Fruit fly (Drosophila melanogaster) whole organism, adult: Measurements from ENCODE around the gene Targ1.

Experiments
- CG11617 ChIP-seq: fragments of 200-800 bp; sonication (Bioruptor generic); optimal IDR thresholded peaks from 2 replicates; lab custom pipeline; 2017; ENCODE audit warnings: mild to moderate bottlenecking, missing biosample characterization, missing genetic modification reagents, missing genetic modification characterization
- CG12768 ChIP-seq: fragments of 200-800 bp; sonication (Bioruptor generic); optimal IDR thresholded peaks from 2 replicates; lab custom pipeline; 2017; ENCODE audit warnings: missing biosample characterization, missing genetic modification characterization, mild to moderate bottlenecking, moderate library complexity, missing genetic modification reagents
- CG14711 ChIP-seq: fragments of 200-800 bp; sonication (Bioruptor generic); optimal IDR thresholded peaks from 2 replicates; lab custom pipeline; 2018; ENCODE audit warnings: missing biosample characterization, mild to moderate bottlenecking, missing genetic modification characterization, moderate library complexity
- CG1620 ChIP-seq: fragments of 200-800 bp; sonication (Bioruptor generic); optimal IDR thresholded peaks from 2 replicates; lab custom pipeline; 2016; ENCODE audit warnings: missing biosample characterization, missing genetic modification characterization
- CG33017 ChIP-seq: fragments of 200-800 bp; sonication (Bioruptor generic); optimal IDR thresholded peaks from 2 replicates; lab custom pipeline; 2018; ENCODE audit warnings: missing biosample characterization, mild to moderate bottlenecking, missing genetic modification characterization, moderate library complexity
- CG5204 ChIP-seq: fragments of 200-800 bp; sonication (Bioruptor generic); optimal IDR thresholded peaks from 2 replicates; lab custom pipeline; 2016; ENCODE audit warnings: missing biosample characterization, missing genetic modification characterization
- CG7045 ChIP-seq: fragments of 200-800 bp; sonication (Bioruptor generic); optimal IDR thresholded peaks from 2 replicates; lab custom pipeline; 2017; ENCODE audit warnings: missing biosample characterization, mild to moderate bottlenecking, missing genetic modification characterization
- CG7101 ChIP-seq: fragments of 200-800 bp; sonication (Bioruptor generic); optimal IDR thresholded peaks from 2 replicates; lab custom pipeline; 2018; ENCODE audit warnings: missing biosample characterization, mild to moderate bottlenecking, missing genetic modification characterization, moderate library complexity
- Clk ChIP-seq: fragments of 200-800 bp; sonication (Bioruptor generic); optimal IDR thresholded peaks from 2 replicates; lab custom pipeline; 2017; ENCODE audit warnings: missing biosample characterization, missing genetic modification characterization
- Crg-1 ChIP-seq: fragments of 200-800 bp; sonication (Bioruptor generic); optimal IDR thresholded peaks from 2 replicates; lab custom pipeline; 2016; ENCODE audit warnings: missing biosample characterization, missing genetic modification characterization
- Hr96 ChIP-seq: fragments of 200-800 bp; sonication (Bioruptor generic); optimal IDR thresholded peaks from 2 replicates; lab custom pipeline; 2016; ENCODE audit warnings: missing biosample characterization, missing genetic modification characterization
- Mnt ChIP-seq: fragments of 200-800 bp; sonication (Bioruptor generic); optimal IDR thresholded peaks from 2 replicates; lab custom pipeline; 2016; ENCODE audit warnings: missing biosample characterization, mild to moderate bottlenecking, missing genetic modification characterization
- bab1 ChIP-seq: fragments of 200-800 bp; sonication (Bioruptor generic); optimal IDR thresholded peaks from 3 replicates; lab custom pipeline; 2019; ENCODE audit warnings: missing biosample characterization, mild to moderate bottlenecking, missing genetic modification characterization, moderate library complexity
- cic ChIP-seq: fragments of 200-800 bp; sonication (Bioruptor generic); optimal IDR thresholded peaks from 2 replicates; lab custom pipeline; 2017; ENCODE audit warnings: missing biosample characterization, mild to moderate bottlenecking, missing genetic modification characterization, moderate library complexity
- cnc ChIP-seq, 2 experiments: fragments of >200 bp; optimal IDR thresholded peaks; 2 replicates each; lab custom pipeline; 2017
- kay ChIP-seq: fragments of 200-800 bp; sonication (Bioruptor generic); peaks from one replicate; lab custom pipeline; 2016; ENCODE audit warnings: missing biosample characterization, missing genetic modification characterization, borderline replicate concordance
- ovo ChIP-seq: fragments of 200-800 bp; sonication (Bioruptor generic); optimal IDR thresholded peaks from 2 replicates; lab custom pipeline; 2016; ENCODE audit warnings: missing biosample characterization, missing genetic modification characterization
- pad ChIP-seq: fragments of 200-800 bp; sonication (Bioruptor generic); optimal IDR thresholded peaks from 3 replicates; lab custom pipeline; 2017; ENCODE audit warnings: missing biosample characterization, missing genetic modification characterization, mild to moderate bottlenecking, moderate library complexity, missing genetic modification reagents
- tj ChIP-seq: fragments of 200-800 bp; sonication (Bioruptor generic); optimal IDR thresholded peaks from 3 replicates; lab custom pipeline; 2017; ENCODE audit warnings: missing biosample characterization, mild to moderate bottlenecking, missing genetic modification characterization, moderate library complexity
- toe ChIP-seq: fragments of 200-800 bp; sonication (Bioruptor generic); optimal IDR thresholded peaks from 2 replicates; lab custom pipeline; 2016; ENCODE audit warnings: missing biosample characterization, missing genetic modification characterization

Targ1 gene

dm6 chr3L:21236959-21237551 is 34.4 kb upstream of the Targ1 start:
- TF ChIP-seq Clk (GFP tag; lab: Kevin White, UChicago) (no peak), CG7101 (tag; lab: Kevin White, UChicago) (no peak), toe (GFP tag; lab: Kevin White, UChicago) (no peak), Hr96 (no peak), Mnt (GFP tag; lab: Kevin White, UChicago) (no peak), pad (GFP tag; lab: Kevin White, UChicago) (no peak), ovo (GFP tag; lab: Kevin White, UChicago) (no peak), cic (no peak), bab1 (no peak), kay (no peak), CG12768 (GFP tag; lab: Kevin White, UChicago) (no peak), Crg-1 (GFP tag; lab: Kevin White, UChicago) (no peak), CG11617 (no peak), CG5204 (no peak), CG33017 (tag; lab: Kevin White, UChicago) (no peak), CG14711 (no peak)

- TF ChIP-seq CG12768 (GFP tag; lab: Kevin White, UChicago) (no peak), toe (GFP tag; lab: Kevin White, UChicago) (no peak), CG33017 (tag; lab: Kevin White, UChicago) (no peak)
Observed at dm6 chr3L:21230762-21231161, 28.1 kb upstream of the Targ1 start.

- TF ChIP-seq Mnt (GFP tag; lab: Kevin White, UChicago): no peak
- no peak for TF ChIP-seq cnc (optimal IDR thresholded peaks at IDR 0.05; lab: Kevin White, UChicago)
- TF ChIP-seq CG12768 (GFP tag; lab: Kevin White, UChicago): no peak
- TF ChIP-seq Clk (GFP tag; lab: Kevin White, UChicago): no peak
- no peak for TF ChIP-seq CG33017 (tag; lab: Kevin White, UChicago)
Observed at dm6 chr3L:21229764-21230163, 27.1 kb upstream of the Targ1 start.

dm6 chr3L:21226309-21226708 is 23.6 kb upstream of the Targ1 start, which contains the start of gene Eip78C:
TSS of gene Eip78C (plus strand) at chr3L:21226609.
- no peak for TF ChIP-seq CG1620 (GFP tag; lab: Kevin White, UChicago)
- TF ChIP-seq Clk (GFP tag; lab: Kevin White, UChicago): no peak
- TF ChIP-seq Hr96: no peak
- no peak for TF ChIP-seq Mnt (GFP tag; lab: Kevin White, UChicago)
- TF ChIP-seq pad (GFP tag; lab: Kevin White, UChicago): no peak
- no peak for TF ChIP-seq cnc (optimal IDR thresholded peaks at IDR 0.05; lab: Kevin White, UChicago)
- TF ChIP-seq CG7101 (tag; lab: Kevin White, UChicago): no peak

- no peak for TF ChIP-seq CG33017 (tag; lab: Kevin White, UChicago)
- no peak for TF ChIP-seq kay
- TF ChIP-seq CG11617: no peak
- no peak for TF ChIP-seq CG7045 (GFP tag; lab: Kevin White, UChicago)
- TF ChIP-seq bab1: no peak
Observed at dm6 chr3L:21225642-21226041, 23.0 kb upstream of the Targ1 start.

- TF ChIP-seq cic (peak; percentile 58), CG11617 (no peak), ovo (GFP tag; lab: Kevin White, UChicago) (no peak)
Observed at dm6 chr3L:21224701-21225223, 22.1 kb upstream of the Targ1 start.

dm6 chr3L:21224274-21224673 is 21.6 kb upstream of the Targ1 start:
- TF ChIP-seq CG7101 (tag; lab: Kevin White, UChicago) (no peak), Crg-1 (GFP tag; lab: Kevin White, UChicago) (no peak), CG33017 (tag; lab: Kevin White, UChicago) (peak; percentile 7), CG7045 (GFP tag; lab: Kevin White, UChicago) (peak; percentile 4), Clk (GFP tag; lab: Kevin White, UChicago) (no peak), toe (GFP tag; lab: Kevin White, UChicago) (no peak), Hr96 (no peak), kay (no peak), tj (GFP tag; lab: Kevin White, UChicago) (peak; percentile 5), CG11617 (peak; percentile 13), Mnt (GFP tag; lab: Kevin White, UChicago) (no peak), CG5204 (no peak), cnc (optimal IDR thresholded peaks at IDR 0.05; lab: Kevin White, UChicago) (no peak), CG1620 (GFP tag; lab: Kevin White, UChicago) (no peak), cic (no peak), pad (GFP tag; lab: Kevin White, UChicago) (no peak)

dm6 chr3L:21223268-21223667 is 20.6 kb upstream of the Targ1 start:
- TF ChIP-seq pad (GFP tag; lab: Kevin White, UChicago) (no peak), kay (no peak), CG12768 (GFP tag; lab: Kevin White, UChicago) (no peak), CG7045 (GFP tag; lab: Kevin White, UChicago) (no peak), toe (GFP tag; lab: Kevin White, UChicago) (no peak), CG7101 (tag; lab: Kevin White, UChicago) (no peak), Hr96 (no peak), cnc (optimal IDR thresholded peaks at IDR 0.05; lab: Kevin White, UChicago) (no peak), CG11617 (no peak), bab1 (no peak), CG1620 (GFP tag; lab: Kevin White, UChicago) (no peak), ovo (GFP tag; lab: Kevin White, UChicago) (no peak), tj (GFP tag; lab: Kevin White, UChicago) (no peak), CG5204 (no peak)
